Worm (Caenorhabditis elegans): ENCODE results near the gene C08G5.7.

Gene C08G5.7

ce11 chrII:750155-750554, 15.0 kb downstream of the C08G5.7 start, which contains the start of gene snt-6 (continued):
- no peak for TF ChIP-seq ceh-28 (tag; optimal IDR thresholded peaks at IDR 0.05)
- no peak for TF ChIP-seq ceh-82 (tag; optimal IDR thresholded peaks at IDR 0.05)
- TF ChIP-seq dve-1 (tag; optimal IDR thresholded peaks at IDR 0.05; ENCODE audit: insufficient read depth), result no peak
- no peak for TF ChIP-seq ztf-7 (tag; optimal IDR thresholded peaks at IDR 0.05)
- TF ChIP-seq nhr-111 (GFP tag; optimal IDR thresholded peaks at IDR 0.05), result no peak
- TF ChIP-seq sdz-12 (GFP tag; optimal IDR thresholded peaks at IDR 0.05), result no peak
- TF ChIP-seq lin-1 (GFP tag; IDR thresholded peaks at IDR 0.05), result no peak
- TF ChIP-seq php-3 (GFP tag; IDR thresholded peaks at IDR 0.05), result no peak
- no peak for TF ChIP-seq mxl-2 (GFP tag; conservative IDR thresholded peaks at IDR 0.05)
- TF ChIP-seq hlh-11 (tag; optimal IDR thresholded peaks at IDR 0.05), result no peak
- 0 out of 2 replicates have a peak, but pooled peaks have one; percentile 23 for TF ChIP-seq pha-4 (GFP tag; IDR thresholded peaks at IDR 0.05)
- no peak for TF ChIP-seq pha-4 (tag; optimal IDR thresholded peaks at IDR 0.05)
- no peak for TF ChIP-seq hlh-30 (tag; optimal IDR thresholded peaks at IDR 0.05; ENCODE audit: insufficient read depth)
- no peak for TF ChIP-seq T26A8.4 (GFP tag; IDR thresholded peaks at IDR 0.05)
- no peak for TF ChIP-seq aly-2 (tag; optimal IDR thresholded peaks at IDR 0.05)
- TF ChIP-seq nhr-76 (tag; optimal IDR thresholded peaks at IDR 0.05), result no peak
- no peak for TF ChIP-seq dmd-8 (GFP tag; IDR thresholded peaks at IDR 0.05)
- 0 out of 2 replicates have a peak, but pooled peaks have one; percentile 44 for TF ChIP-seq F44E2.7 (GFP tag; IDR thresholded peaks at IDR 0.05)
- TF ChIP-seq unc-39 (tag; optimal IDR thresholded peaks at IDR 0.05), result no peak
- TF ChIP-seq hmg-1.1 (GFP tag; IDR thresholded peaks at IDR 0.05), result no peak
- no peak for TF ChIP-seq Y75B8A.6 (GFP tag; IDR thresholded peaks at IDR 0.05)
- no peak for TF ChIP-seq madf-9 (GFP tag; conservative IDR thresholded peaks at IDR 0.05)

DNA sequence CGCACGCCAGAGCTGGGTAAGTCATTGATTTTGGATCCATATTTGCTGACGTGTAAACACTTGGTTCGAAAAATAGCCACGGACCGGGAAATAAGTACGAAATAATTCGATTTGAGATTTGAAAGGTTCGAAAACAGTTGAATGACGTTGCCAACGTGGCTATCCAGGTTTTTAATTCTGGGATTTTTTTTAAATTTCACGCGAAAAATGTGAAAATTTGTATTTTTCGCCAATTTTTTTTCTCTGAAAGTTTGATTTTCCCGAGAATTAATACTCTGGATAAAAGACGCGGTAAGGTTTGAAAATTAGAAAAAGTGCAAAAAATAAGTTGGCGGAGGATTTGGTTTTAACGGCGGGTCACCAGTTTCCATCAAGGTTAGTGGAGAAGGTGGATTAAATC, 24.3 kb downstream of the C08G5.7 start, which contains the start of gene fbxc-48:
TSS of gene fbxc-48 (minus strand) at position 101 of the 400 bp plus-strand sequence.
- TF ChIP-seq Y75B8A.6 (GFP tag; IDR thresholded peaks at IDR 0.05) (no peak), duxl-1 (tag; optimal IDR thresholded peaks at IDR 0.05; ENCODE audit: poor library complexity) (no peak), ceh-20 (GFP tag; IDR thresholded peaks at IDR 0.05) (no peak), nhr-28 (tag; optimal IDR thresholded peaks at IDR 0.05) (no peak), php-3 (GFP tag; IDR thresholded peaks at IDR 0.05) (no peak), mxl-3 (GFP tag; optimal IDR thresholded peaks at IDR 0.05) (no peak), zfp-2 (tag; optimal IDR thresholded peaks at IDR 0.05) (no peak), fkh-10 (GFP tag; optimal IDR thresholded peaks at IDR 0.05) (no peak), ZK337.2 (GFP tag; IDR thresholded peaks at IDR 0.05) (no peak), pha-4 (GFP tag; IDR thresholded peaks at IDR 0.05) (no peak), pha-4 (tag; optimal IDR thresholded peaks at IDR 0.05) (no peak), D1046.2 (GFP tag; IDR thresholded peaks at IDR 0.05) (no peak), ceh-62 (tag; optimal IDR thresholded peaks at IDR 0.05) (no peak)

DNA sequence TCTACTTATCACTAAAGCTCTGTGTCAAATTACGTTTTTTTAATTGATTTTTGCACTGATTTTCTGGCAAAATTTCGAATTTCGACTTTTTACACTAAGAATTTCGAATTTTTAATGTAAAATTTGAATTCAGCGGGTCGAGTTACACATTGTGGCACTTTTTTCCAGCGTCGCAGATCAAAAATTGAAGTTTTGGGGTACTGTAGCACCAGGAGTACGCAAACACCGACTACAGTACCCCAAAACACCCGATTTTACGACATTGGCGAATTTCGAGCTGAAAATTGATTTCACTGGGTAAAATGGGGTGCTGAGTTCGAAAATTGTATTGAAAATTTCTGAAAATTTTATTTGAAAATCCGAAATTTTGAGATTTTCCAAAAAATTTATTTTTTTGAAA, 32.7 kb downstream of the C08G5.7 start:
- TF ChIP-seq lin-13 (GFP tag; optimal IDR thresholded peaks at IDR 0.05), result peak; percentile 89
- no peak for TF ChIP-seq nhr-10 (tag; optimal IDR thresholded peaks at IDR 0.05)
- peak; percentile 2 to 89 for TF ChIP-seq lsy-2 (tag; optimal IDR thresholded peaks at IDR 0.05)

DNA sequence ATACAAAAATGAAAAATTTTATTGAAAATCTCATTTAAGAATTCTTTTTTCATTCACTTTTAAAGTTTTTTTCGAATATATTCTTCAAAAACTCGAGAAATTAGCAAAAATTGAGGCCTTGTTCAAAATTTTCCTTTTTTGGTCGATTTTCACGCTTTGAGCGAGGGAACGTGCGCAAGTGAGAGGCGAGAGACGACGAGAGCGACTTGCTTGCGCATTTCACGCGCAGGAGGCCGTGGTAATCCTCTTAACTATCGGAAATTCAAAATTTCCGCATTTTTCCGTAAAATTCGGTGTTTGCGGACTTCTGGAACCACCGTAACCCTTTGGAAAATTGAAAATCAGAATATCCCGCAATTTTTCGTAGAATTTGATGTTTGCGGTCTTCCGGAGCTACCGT, 35.2 kb downstream of the C08G5.7 start:
- TF ChIP-seq hmg-1.1 (GFP tag; IDR thresholded peaks at IDR 0.05), result peak; percentile 39; the same call in 1 of the 2 replicates
- TF ChIP-seq ZK337.2 (GFP tag; IDR thresholded peaks at IDR 0.05), result 0 out of 2 replicates have a peak, but pooled peaks have one; percentile 7
- TF ChIP-seq nhr-111 (GFP tag; optimal IDR thresholded peaks at IDR 0.05), result no peak
- peak; percentile 39; the same call in 1 of the 2 replicates for TF ChIP-seq lin-38 (GFP tag; IDR thresholded peaks at IDR 0.05)
- peak; percentile 67 for TF ChIP-seq aha-1 (tag)
- no peak for TF ChIP-seq ceh-32 (tag; optimal IDR thresholded peaks at IDR 0.05; ENCODE audit: poor library complexity)
- no peak for TF ChIP-seq zip-2 (tag; optimal IDR thresholded peaks at IDR 0.05)
- peak; percentile 34 for TF ChIP-seq mes-2 (tag; optimal IDR thresholded peaks at IDR 0.05; ENCODE audit: poor library complexity, severe bottlenecking)
- no peak for TF ChIP-seq pha-4 (GFP tag; IDR thresholded peaks at IDR 0.05)
- no peak for TF ChIP-seq pha-4 (tag; optimal IDR thresholded peaks at IDR 0.05)
- no peak for TF ChIP-seq ceh-82 (tag; optimal IDR thresholded peaks at IDR 0.05)
